Fruit fly (Drosophila melanogaster) whole organism, embryonic: ENCODE data around the gene spidey.

Source experiments
- Awh ChIP-seq: fragments of 200-800 bp; sonication (Bioruptor generic); IDR thresholded peaks from 2 replicates; pipeline ENCODE4, ENCODE4 v1.3.6; 2022; ENCODE audit warnings: missing biosample characterization, missing genetic modification characterization
- B-H2 ChIP-seq: fragments of 200-800 bp; sonication (Bioruptor generic); optimal IDR thresholded peaks from 2 replicates; lab custom pipeline; 2018; ENCODE audit warnings: missing biosample characterization, mild to moderate bottlenecking, missing genetic modification characterization
- Bdp1 ChIP-seq: fragments of 200-800 bp; sonication (Bioruptor generic); optimal IDR thresholded peaks from 3 replicates; lab custom pipeline; 2016; ENCODE audit warnings: missing biosample characterization, missing genetic modification characterization
- Blimp-1 ChIP-seq: fragments of 200-800 bp; sonication (Bioruptor generic); optimal IDR thresholded peaks from 3 replicates; lab custom pipeline; 2018; ENCODE audit warnings: missing biosample characterization, missing genetic modification characterization, mild to moderate bottlenecking, moderate library complexity, missing genetic modification reagents
- CG10147 ChIP-seq: fragments of 200-800 bp; sonication (Bioruptor generic); optimal IDR thresholded peaks from 2 replicates; lab custom pipeline; 2019; ENCODE audit warnings: missing biosample characterization, mild to moderate bottlenecking, missing genetic modification characterization, moderate library complexity
- CG10431 ChIP-seq: fragments of 200-800 bp; sonication (Bioruptor generic); optimal IDR thresholded peaks from 3 replicates; lab custom pipeline; 2018; ENCODE audit warnings: missing biosample characterization, mild to moderate bottlenecking, missing genetic modification characterization
- CG11085 ChIP-seq: fragments of 200-800 bp; sonication (Bioruptor generic); IDR thresholded peaks from 2 replicates; pipeline ENCODE4 v1.3.6; 2022; ENCODE audit warnings: missing biosample characterization, missing genetic modification characterization
- CG11398 ChIP-seq: fragments of 200-800 bp; sonication (Bioruptor generic); optimal IDR thresholded peaks from 2 replicates; lab custom pipeline; 2016; ENCODE audit warnings: missing biosample characterization, missing genetic modification characterization
- CG14667 ChIP-seq: fragments of 200-800 bp; sonication (Bioruptor generic); IDR thresholded peaks from 2 replicates; pipeline ENCODE4 v1.3.6; 2022; ENCODE audit warnings: missing biosample characterization, missing genetic modification characterization
- CG14860 ChIP-seq: fragments of 200-800 bp; sonication (Bioruptor generic); IDR thresholded peaks from 3 replicates; pipeline ENCODE4 v1.3.6; 2022; ENCODE audit warnings: missing biosample characterization, missing genetic modification characterization; ENCODE audit not compliant: partially characterized antibody
- CG17385 ChIP-seq: fragments of 200-800 bp; sonication (Bioruptor generic); optimal IDR thresholded peaks from 3 replicates; lab custom pipeline; 2018; ENCODE audit warnings: missing biosample characterization, mild to moderate bottlenecking, missing genetic modification characterization
- CG17829 ChIP-seq: fragments of 200-800 bp; optimal IDR thresholded peaks from 2 replicates; lab custom pipeline; 2019; ENCODE audit warnings: missing biosample characterization, mild to moderate bottlenecking, missing genetic modification characterization, moderate library complexity
- CG1792 ChIP-seq: fragments of 200-800 bp; sonication (Bioruptor generic); optimal IDR thresholded peaks from 2 replicates; lab custom pipeline; 2016; ENCODE audit warnings: missing biosample characterization, missing genetic modification characterization
- CG2116 ChIP-seq: fragments of 200-800 bp; sonication (Bioruptor generic); optimal IDR thresholded peaks from 3 replicates; lab custom pipeline; 2018; ENCODE audit warnings: missing biosample characterization, mild to moderate bottlenecking, missing genetic modification characterization
- CG2199 ChIP-seq: fragments of 200-800 bp; sonication (Bioruptor generic); IDR thresholded peaks from 3 replicates; pipeline ENCODE4 v1.3.6; 2022; ENCODE audit warnings: missing biosample characterization, missing genetic modification characterization
- CG31224 ChIP-seq: fragments of 200-800 bp; sonication (Bioruptor generic); IDR thresholded peaks from 2 replicates; pipeline ENCODE4 v1.3.6; 2022; ENCODE audit warnings: missing biosample characterization, missing genetic modification characterization
- CG32767 ChIP-seq: fragments of 200-800 bp; sonication (Bioruptor generic); IDR thresholded peaks from 2 replicates; pipeline ENCODE4 v1.3.6; 2022; ENCODE audit warnings: missing biosample characterization, missing genetic modification characterization
- CG33213 ChIP-seq: fragments of 200-800 bp; sonication (Bioruptor generic); optimal IDR thresholded peaks from 3 replicates; lab custom pipeline; 2016; ENCODE audit warnings: missing biosample characterization, missing genetic modification characterization
- CG42726 ChIP-seq: fragments of 200-800 bp; sonication (Bioruptor generic); IDR thresholded peaks from 2 replicates; pipeline ENCODE4 v1.3.6; 2022; ENCODE audit warnings: missing biosample characterization, missing genetic modification characterization; ENCODE audit not compliant: partially characterized antibody
- CG4404 ChIP-seq: fragments of 200-800 bp; sonication (Bioruptor generic); IDR thresholded peaks from 2 replicates; pipeline ENCODE4 v1.3.6; 2022; ENCODE audit warnings: missing biosample characterization, missing genetic modification characterization
- CG5245 ChIP-seq: fragments of 200-800 bp; sonication (Bioruptor generic); optimal IDR thresholded peaks from 3 replicates; lab custom pipeline; 2016; ENCODE audit warnings: missing biosample characterization, missing genetic modification characterization
- CG6765 ChIP-seq: fragments of 200-800 bp; sonication (Bioruptor generic); optimal IDR thresholded peaks from 3 replicates; lab custom pipeline; 2017; ENCODE audit warnings: missing biosample characterization, mild to moderate bottlenecking, missing genetic modification characterization
- CG8089 ChIP-seq: fragments of 200-800 bp; sonication (Bioruptor generic); optimal IDR thresholded peaks from 3 replicates; lab custom pipeline; 2016; ENCODE audit warnings: missing biosample characterization, missing genetic modification characterization
- CG9437 ChIP-seq: fragments of 200-800 bp; sonication (Bioruptor generic); optimal IDR thresholded peaks from 2 replicates; lab custom pipeline; 2018; ENCODE audit warnings: missing biosample characterization, mild to moderate bottlenecking, missing genetic modification characterization
- CG9727 ChIP-seq: fragments of 200-800 bp; sonication (Bioruptor generic); optimal IDR thresholded peaks from 3 replicates; lab custom pipeline; 2017; ENCODE audit warnings: missing biosample characterization, mild to moderate bottlenecking, missing genetic modification characterization
- Eip74EF ChIP-seq, 2 experiments: fragments of 200-800 bp in 1 of 2; fragments of >200 bp in 1 of 2; sonication (Bioruptor generic) in 1 of 2; optimal IDR thresholded peaks; 2 replicates each; lab custom pipeline; 2017 to 2019; ENCODE audit warnings: missing biosample characterization in 2 of 2, missing genetic modification characterization in 2 of 2, mild to moderate bottlenecking in 1 of 2, moderate library complexity in 1 of 2
- Jarid2 ChIP-seq: fragments of 200-800 bp; sonication (Bioruptor generic); optimal IDR thresholded peaks from 3 replicates; lab custom pipeline; 2017; ENCODE audit warnings: mild to moderate bottlenecking, missing biosample characterization, missing genetic modification reagents, missing genetic modification characterization
- Meics ChIP-seq: fragments of 200-800 bp; sonication (Bioruptor generic); optimal IDR thresholded peaks from 2 replicates; lab custom pipeline; 2017; ENCODE audit warnings: missing biosample characterization, mild to moderate bottlenecking, missing genetic modification characterization
- Opbp ChIP-seq: fragments of 200-800 bp; sonication (Bioruptor generic); IDR thresholded peaks from 3 replicates; pipeline ENCODE4 v1.3.6; 2022; ENCODE audit warnings: missing biosample characterization, missing genetic modification characterization; ENCODE audit not compliant: partially characterized antibody
- Optix ChIP-seq: fragments of 200-800 bp; sonication (Bioruptor generic); IDR thresholded peaks from 3 replicates; pipeline ENCODE4 v1.3.6; 2022; ENCODE audit warnings: missing biosample characterization, missing genetic modification characterization
- abd-A ChIP-seq: fragments of 200-800 bp; sonication (Bioruptor generic); optimal IDR thresholded peaks from 3 replicates; lab custom pipeline; 2019; ENCODE audit warnings: missing biosample characterization, mild to moderate bottlenecking, missing genetic modification characterization, moderate library complexity
- bcd ChIP-seq: fragments of 200-800 bp; sonication (Bioruptor generic); optimal IDR thresholded peaks from 2 replicates; lab custom pipeline; 2017; ENCODE audit warnings: missing biosample characterization, mild to moderate bottlenecking, missing genetic modification characterization
- bowl ChIP-seq: fragments of 200-800 bp; sonication (Bioruptor generic); IDR thresholded peaks from 2 replicates; pipeline ENCODE4 v1.3.6; 2022; ENCODE audit warnings: missing biosample characterization, missing genetic modification characterization
- caup ChIP-seq: fragments of 200-800 bp; sonication (Bioruptor generic); optimal IDR thresholded peaks from 3 replicates; lab custom pipeline; 2017; ENCODE audit warnings: missing biosample characterization, mild to moderate bottlenecking, missing genetic modification characterization, moderate library complexity; ENCODE audit not compliant: severe bottlenecking
- ci ChIP-seq: fragments of 200-800 bp; sonication (Bioruptor generic); IDR thresholded peaks from 3 replicates; pipeline ENCODE4 v1.3.6; 2022; ENCODE audit warnings: missing biosample characterization, missing genetic modification characterization
- crol ChIP-seq: fragments of 200-800 bp; sonication (Bioruptor generic); IDR thresholded peaks from 2 replicates; pipeline ENCODE4 v1.3.6; 2022; ENCODE audit warnings: missing biosample characterization, missing genetic modification characterization
- crp ChIP-seq, 2 experiments: fragments of 200-800 bp; sonication (Bioruptor generic); optimal IDR thresholded peaks; 2 replicates in 1 of 2; 3 replicates in 1 of 2; lab custom pipeline; 2017; ENCODE audit warnings: missing biosample characterization in 2 of 2, missing genetic modification characterization in 2 of 2, mild to moderate bottlenecking in 1 of 2, moderate library complexity in 1 of 2
- ewg ChIP-seq: fragments of 200-800 bp; sonication (Bioruptor generic); optimal IDR thresholded peaks from 3 replicates; lab custom pipeline; 2017; ENCODE audit warnings: mild to moderate bottlenecking, missing biosample characterization, missing genetic modification reagents, missing genetic modification characterization
- exex ChIP-seq: fragments of 200-800 bp; sonication (Bioruptor generic); optimal IDR thresholded peaks from 4 replicates; lab custom pipeline; 2018; ENCODE audit warnings: missing biosample characterization, mild to moderate bottlenecking, missing genetic modification characterization, moderate library complexity
- gt ChIP-seq: fragments of 200-800 bp; sonication (Bioruptor generic); IDR thresholded peaks from 2 replicates; pipeline ENCODE4 v1.3.6; 2022; ENCODE audit warnings: missing biosample characterization, missing genetic modification characterization
- h ChIP-seq: fragments of >200 bp; optimal IDR thresholded peaks from 2 replicates; lab custom pipeline; 2017
- insv ChIP-seq, 2 experiments: fragments of 200-800 bp; sonication (Bioruptor generic); optimal IDR thresholded peaks; 3 replicates each; lab custom pipeline; 2016 to 2018; ENCODE audit warnings: missing biosample characterization in 2 of 2, missing genetic modification characterization in 2 of 2
- nom ChIP-seq: fragments of 200-800 bp; sonication (Bioruptor generic); optimal IDR thresholded peaks from 2 replicates; lab custom pipeline; 2017; ENCODE audit warnings: missing biosample characterization, missing genetic modification characterization, mild to moderate bottlenecking, moderate library complexity, missing genetic modification reagents
- otp ChIP-seq: fragments of 200-800 bp; sonication (Bioruptor generic); IDR thresholded peaks from 3 replicates; pipeline ENCODE4, ENCODE4 v1.3.6; 2022; ENCODE audit warnings: missing biosample characterization, missing genetic modification characterization
- pita ChIP-seq: fragments of 200-800 bp; sonication (Bioruptor generic); optimal IDR thresholded peaks from 2 replicates; lab custom pipeline; 2017; ENCODE audit warnings: missing biosample characterization, mild to moderate bottlenecking, missing genetic modification characterization
- pnt ChIP-seq: fragments of 200-800 bp; sonication (Bioruptor generic); optimal IDR thresholded peaks from 3 replicates; lab custom pipeline; 2016; ENCODE audit warnings: missing biosample characterization, missing genetic modification characterization
- sim ChIP-seq: fragments of 200-800 bp; sonication (Bioruptor generic); IDR thresholded peaks from 2 replicates; pipeline ENCODE4 v1.3.6; 2022; ENCODE audit warnings: missing biosample characterization, missing genetic modification characterization
- tna ChIP-seq: fragments of 200-800 bp; sonication (Bioruptor generic); IDR thresholded peaks from 2 replicates; pipeline ENCODE4 v1.3.6; 2022; ENCODE audit warnings: missing biosample characterization, missing genetic modification characterization; ENCODE audit not compliant: partially characterized antibody

Gene spidey

dm6 chrX:7933210-7933915, 24.6 kb downstream of the spidey start, which contains the start of the genes Dhdds and RpS14a (continued):
- peak; percentile 24 for TF ChIP-seq Bdp1
- TF ChIP-seq sim (GFP tag; lab: Robert Waterston, UW) = no peak
- no peak for TF ChIP-seq CG4404
- no peak for TF ChIP-seq CG32767
- peak; percentile 71 for TF ChIP-seq CG9437 (GFP tag; lab: Kevin White, UChicago)
- no peak; the same call in 2 of the 3 replicates for TF ChIP-seq Optix (GFP tag; lab: Robert Waterston, UW)
- peak; percentile 72 for TF ChIP-seq CG10147 (GFP tag; lab: Kevin White, UChicago)
- TF ChIP-seq otp = peak; percentile 39; the same call in 1 of the 3 replicates
- no peak for TF ChIP-seq h (lab: Kevin White, UChicago)
- TF ChIP-seq CG17829 (tag; lab: Kevin White, UChicago) = peak; percentile 44
- peak; percentile 75 for TF ChIP-seq caup (GFP tag; lab: Kevin White, UChicago)
- TF ChIP-seq insv (GFP tag; optimal IDR thresholded peaks at IDR 0.05; lab: Kevin White, UChicago) = peak in 1 of 2 experiments; percentile 67
- TF ChIP-seq pnt (GFP tag; lab: Kevin White, UChicago) = no peak
- no peak for TF ChIP-seq B-H2 (GFP tag; lab: Kevin White, UChicago)
- peak; percentile 74 for TF ChIP-seq CG10431
- no peak for TF ChIP-seq Awh (GFP tag; lab: Robert Waterston, UW)
- TF ChIP-seq pita = peak; percentile 86
- no peak for TF ChIP-seq crol (GFP tag; lab: Robert Waterston, UW)
- TF ChIP-seq gt = no peak
- TF ChIP-seq CG17385 (GFP tag; lab: Kevin White, UChicago) = peak; percentile 67
- TF ChIP-seq nom = peak; percentile 56
- TF ChIP-seq CG8089 (GFP tag; lab: Kevin White, UChicago) = peak; percentile 11
- peak; percentile 37; the same call in 1 of the 2 replicates for TF ChIP-seq CG31224 (GFP tag; lab: Robert Waterston, UW)
- TF ChIP-seq ci = peak; percentile 75
- peak; percentile 44 for TF ChIP-seq ewg (GFP tag; lab: Kevin White, UChicago)
- peak; percentile 90 for TF ChIP-seq CG9727 (GFP tag; lab: Kevin White, UChicago)
- TF ChIP-seq CG14667 (GFP tag; lab: Robert Waterston, UW) = no peak
- TF ChIP-seq crp (GFP tag; optimal IDR thresholded peaks at IDR 0.05; lab: Kevin White, UChicago) = peak in 1 of 2 experiments; percentile 47
- peak; percentile 25 for TF ChIP-seq CG11398 (GFP tag; lab: Kevin White, UChicago)
- TF ChIP-seq CG33213 (GFP tag; lab: Kevin White, UChicago) = peak; percentile 32
- peak in 1 of 2 experiments; percentile 34 for TF ChIP-seq Eip74EF (GFP tag; optimal IDR thresholded peaks at IDR 0.05; lab: Kevin White, UChicago)
- TF ChIP-seq Jarid2 (GFP tag; lab: Kevin White, UChicago) = peak; percentile 30
- peak; percentile 97 for TF ChIP-seq CG2116 (GFP tag; lab: Kevin White, UChicago)
- peak; percentile 88 for TF ChIP-seq bcd (GFP tag; lab: Kevin White, UChicago)
- 0 out of 2 replicates have a peak, but pooled peaks have one; percentile 31 for TF ChIP-seq CG42726
- no peak for TF ChIP-seq Blimp-1 (GFP tag; lab: Kevin White, UChicago)
- peak; percentile 48; the same call in 2 of the 3 replicates for TF ChIP-seq CG14860 (GFP tag; lab: Robert Waterston, UW)
- no peak for TF ChIP-seq abd-A (tag; lab: Kevin White, UChicago)
- no peak for TF ChIP-seq CG11085 (GFP tag; lab: Robert Waterston, UW)
- TF ChIP-seq Meics (GFP tag; lab: Kevin White, UChicago) = peak; percentile 80
- TF ChIP-seq CG6765 (GFP tag; lab: Kevin White, UChicago) = peak; percentile 57
- no peak for TF ChIP-seq CG5245 (GFP tag; lab: Kevin White, UChicago)
- TF ChIP-seq Opbp (GFP tag; lab: Robert Waterston, UW) = peak; percentile 68
- peak; percentile 35; the same call in 1 of the 2 replicates for TF ChIP-seq tna (GFP tag; lab: Robert Waterston, UW)
- no peak for TF ChIP-seq bowl
- no peak for TF ChIP-seq CG2199 (GFP tag; lab: Robert Waterston, UW)
- TF ChIP-seq CG1792 = no peak
- no peak for TF ChIP-seq exex (tag; lab: Kevin White, UChicago)
